Fruit fly (Drosophila melanogaster) whole organism, prepupa: Measurements from ENCODE around the gene CG42450.

Experiments used
- CG10669 ChIP-seq: fragments of 200-800 bp; sonication (Bioruptor generic); optimal IDR thresholded peaks from 3 replicates; lab custom pipeline; 2018; ENCODE audit warnings: missing biosample characterization, mild to moderate bottlenecking, missing genetic modification characterization, moderate library complexity
- CG11294 ChIP-seq: fragments of 200-800 bp; sonication (Bioruptor generic); IDR thresholded peaks from 2 replicates; pipeline ENCODE4 v1.3.6; 2022; ENCODE audit warnings: missing biosample characterization, missing genetic modification characterization
- CG11902 ChIP-seq: fragments of 200-800 bp; sonication (Bioruptor generic); optimal IDR thresholded peaks from 3 replicates; lab custom pipeline; 2016; ENCODE audit warnings: missing biosample characterization, missing genetic modification characterization
- CG15336 ChIP-seq: fragments of 200-800 bp; sonication (Bioruptor generic); IDR thresholded peaks from 2 replicates; pipeline ENCODE4 v1.3.6; 2022; ENCODE audit warnings: missing biosample characterization, missing genetic modification characterization
- CG1621 ChIP-seq: fragments of 200-800 bp; sonication (Bioruptor generic); optimal IDR thresholded peaks from 3 replicates; lab custom pipeline; 2018; ENCODE audit warnings: missing biosample characterization, mild to moderate bottlenecking, missing genetic modification characterization
- CG16779 ChIP-seq: fragments of 200-800 bp; sonication (Bioruptor generic); optimal IDR thresholded peaks from 3 replicates; lab custom pipeline; 2017; ENCODE audit warnings: missing biosample characterization, mild to moderate bottlenecking, missing genetic modification characterization
- CG3032 ChIP-seq: fragments of 200-800 bp; optimal IDR thresholded peaks from 2 replicates; lab custom pipeline; 2019; ENCODE audit warnings: missing biosample characterization, mild to moderate bottlenecking, missing genetic modification characterization, moderate library complexity
- CG31627 ChIP-seq: fragments of 200-800 bp; sonication (Bioruptor generic); optimal IDR thresholded peaks from 3 replicates; lab custom pipeline; 2016; ENCODE audit warnings: missing biosample characterization, missing genetic modification characterization
- CG32006 ChIP-seq: fragments of 200-800 bp; sonication (Bioruptor generic); optimal IDR thresholded peaks from 3 replicates; lab custom pipeline; 2017; ENCODE audit warnings: missing biosample characterization, mild to moderate bottlenecking, missing genetic modification characterization
- CG34406 ChIP-seq: fragments of 200-800 bp; sonication (Bioruptor generic); optimal IDR thresholded peaks from 3 replicates; lab custom pipeline; 2016; ENCODE audit warnings: missing biosample characterization, missing genetic modification characterization
- CG3919 ChIP-seq: fragments of 200-800 bp; sonication (Bioruptor generic); optimal IDR thresholded peaks from 3 replicates; lab custom pipeline; 2016; ENCODE audit warnings: missing biosample characterization, missing genetic modification characterization
- CG4318 ChIP-seq: fragments of 200-800 bp; sonication (Bioruptor generic); optimal IDR thresholded peaks from 3 replicates; lab custom pipeline; 2017; ENCODE audit warnings: missing biosample characterization, mild to moderate bottlenecking, missing genetic modification characterization
- CG6163 ChIP-seq: fragments of 200-800 bp; sonication (Bioruptor generic); IDR thresholded peaks from 3 replicates; pipeline ENCODE4 v1.3.6; 2022; ENCODE audit warnings: missing biosample characterization, missing genetic modification characterization
- CG6792 ChIP-seq: fragments of 200-800 bp; sonication (Bioruptor generic); optimal IDR thresholded peaks from 3 replicates; lab custom pipeline; 2016; ENCODE audit warnings: missing biosample characterization, missing genetic modification characterization
- CG6854 ChIP-seq: fragments of 200-800 bp; sonication (Bioruptor generic); optimal IDR thresholded peaks from 2 replicates; lab custom pipeline; 2017; ENCODE audit warnings: missing biosample characterization, mild to moderate bottlenecking, missing genetic modification characterization
- CG8119 ChIP-seq: fragments of 200-800 bp; sonication (Bioruptor generic); IDR thresholded peaks from 3 replicates; pipeline ENCODE4 v1.3.6; 2022; ENCODE audit warnings: missing biosample characterization, missing genetic modification characterization
- CG8319 ChIP-seq: fragments of 200-800 bp; sonication (Bioruptor generic); optimal IDR thresholded peaks from 3 replicates; lab custom pipeline; 2016; ENCODE audit warnings: missing biosample characterization, missing genetic modification characterization
- CG8632 ChIP-seq: fragments of 200-800 bp; sonication (Bioruptor generic); optimal IDR thresholded peaks from 3 replicates; lab custom pipeline; 2016; ENCODE audit warnings: missing biosample characterization, missing genetic modification characterization
- CG9139 ChIP-seq: fragments of 200-800 bp; sonication (Bioruptor generic); optimal IDR thresholded peaks from 3 replicates; lab custom pipeline; 2017; ENCODE audit warnings: missing biosample characterization, mild to moderate bottlenecking, missing genetic modification characterization
- Eip75B ChIP-seq: fragments of 200-800 bp; sonication (Bioruptor generic); optimal IDR thresholded peaks from 3 replicates; lab custom pipeline; 2016; ENCODE audit warnings: missing biosample characterization, missing genetic modification characterization
- Eip78C ChIP-seq: fragments of 200-800 bp; sonication (Bioruptor generic); peaks from one replicate; lab custom pipeline; 2016; ENCODE audit warnings: missing biosample characterization, missing genetic modification characterization
- Ets21C ChIP-seq: fragments of 200-800 bp; sonication (Bioruptor generic); optimal IDR thresholded peaks from 3 replicates; lab custom pipeline; 2016; ENCODE audit warnings: missing biosample characterization, missing genetic modification characterization
- Ets96B ChIP-seq: fragments of 200-800 bp; optimal IDR thresholded peaks from 2 replicates; lab custom pipeline; 2019; ENCODE audit warnings: missing biosample characterization, mild to moderate bottlenecking, missing genetic modification characterization, moderate library complexity
- Gug ChIP-seq: fragments of 200-800 bp; sonication (Bioruptor generic); IDR thresholded peaks from 2 replicates; pipeline ENCODE4 v1.3.6; 2022; ENCODE audit warnings: missing biosample characterization, missing genetic modification characterization
- Hr38 ChIP-seq: sonication (Bioruptor generic); optimal IDR thresholded peaks from 2 replicates; lab custom pipeline; 2016; ENCODE audit warnings: missing biosample characterization, missing genetic modification characterization
- Hr39 ChIP-seq: fragments of 200-800 bp; sonication (Bioruptor generic); optimal IDR thresholded peaks from 2 replicates; lab custom pipeline; 2016; ENCODE audit warnings: missing biosample characterization, missing genetic modification characterization
- Met ChIP-seq: fragments of 200-800 bp; sonication (Bioruptor generic); optimal IDR thresholded peaks from 3 replicates; lab custom pipeline; 2016; ENCODE audit warnings: missing biosample characterization, missing genetic modification characterization
- OdsH ChIP-seq: fragments of 200-800 bp; sonication (Bioruptor generic); optimal IDR thresholded peaks from 3 replicates; lab custom pipeline; 2016; ENCODE audit warnings: missing biosample characterization, missing genetic modification characterization
- Smox ChIP-seq: fragments of 200-800 bp; sonication (Bioruptor generic); optimal IDR thresholded peaks from 3 replicates; lab custom pipeline; 2016; ENCODE audit warnings: missing biosample characterization, missing genetic modification characterization
- Sox102F ChIP-seq: fragments of 200-800 bp; sonication (Bioruptor generic); optimal IDR thresholded peaks from 2 replicates; lab custom pipeline; 2016; ENCODE audit warnings: missing biosample characterization, mild to moderate bottlenecking, missing genetic modification characterization
- Sox14 ChIP-seq: fragments of 200-800 bp; sonication (Bioruptor generic); optimal IDR thresholded peaks from 3 replicates; lab custom pipeline; 2016; ENCODE audit warnings: missing biosample characterization, missing genetic modification characterization
- Sox15 ChIP-seq: fragments of 200-800 bp; sonication (Bioruptor generic); optimal IDR thresholded peaks from 3 replicates; lab custom pipeline; 2016; ENCODE audit warnings: missing biosample characterization, missing genetic modification characterization
- achi ChIP-seq: fragments of 200-800 bp; sonication (Bioruptor generic); optimal IDR thresholded peaks from 3 replicates; lab custom pipeline; 2016; ENCODE audit warnings: missing biosample characterization, missing genetic modification characterization
- acj6 ChIP-seq: fragments of 200-800 bp; sonication (Bioruptor generic); optimal IDR thresholded peaks from 3 replicates; lab custom pipeline; 2016; ENCODE audit warnings: missing biosample characterization, missing genetic modification characterization
- cyc ChIP-seq: fragments of 200-800 bp; sonication (Bioruptor generic); optimal IDR thresholded peaks from 3 replicates; lab custom pipeline; 2016; ENCODE audit warnings: missing biosample characterization, missing genetic modification characterization
- eg ChIP-seq: fragments of 200-800 bp; sonication (Bioruptor generic); IDR thresholded peaks from 3 replicates; pipeline ENCODE4 v1.3.6; 2022; ENCODE audit warnings: missing biosample characterization, missing genetic modification characterization
- esn ChIP-seq: fragments of 200-800 bp; sonication (Bioruptor generic); optimal IDR thresholded peaks from 2 replicates; lab custom pipeline; 2016; ENCODE audit warnings: missing biosample characterization, mild to moderate bottlenecking, missing genetic modification characterization, moderate library complexity
- fd59A ChIP-seq: fragments of 200-800 bp; sonication (Bioruptor generic); optimal IDR thresholded peaks from 2 replicates; lab custom pipeline; 2017; ENCODE audit warnings: missing biosample characterization, mild to moderate bottlenecking, missing genetic modification characterization, missing genetic modification reagents
- fd85E ChIP-seq: fragments of 200-800 bp; sonication (Bioruptor generic); optimal IDR thresholded peaks from 3 replicates; lab custom pipeline; 2016; ENCODE audit warnings: missing biosample characterization, missing genetic modification characterization
- fkh ChIP-seq: fragments of 200-800 bp; sonication (Bioruptor generic); optimal IDR thresholded peaks from 3 replicates; lab custom pipeline; 2017; ENCODE audit warnings: missing biosample characterization, mild to moderate bottlenecking, missing genetic modification characterization, moderate library complexity
- net ChIP-seq: fragments of 200-800 bp; sonication (Bioruptor generic); optimal IDR thresholded peaks from 3 replicates; lab custom pipeline; 2016; ENCODE audit warnings: missing biosample characterization, missing genetic modification characterization
- pdm3 ChIP-seq: fragments of 200-800 bp; sonication (Bioruptor generic); optimal IDR thresholded peaks from 3 replicates; lab custom pipeline; 2016; ENCODE audit warnings: missing biosample characterization, missing genetic modification characterization
- salr ChIP-seq, 2 experiments: fragments of 200-800 bp; sonication (Bioruptor generic); optimal IDR thresholded peaks; 3 replicates each; lab custom pipeline; 2016 to 2018; ENCODE audit warnings: missing biosample characterization in 2 of 2, missing genetic modification characterization in 2 of 2, mild to moderate bottlenecking in 1 of 2
- ss ChIP-seq, 2 experiments: fragments of 200-800 bp; sonication (Bioruptor generic); optimal IDR thresholded peaks; 2 replicates in 1 of 2; 3 replicates in 1 of 2; lab custom pipeline; 2017 to 2018; ENCODE audit warnings: mild to moderate bottlenecking in 2 of 2, missing biosample characterization in 2 of 2, missing genetic modification characterization in 2 of 2, moderate library complexity in 1 of 2
- topi ChIP-seq: fragments of 200-800 bp; sonication (Bioruptor generic); optimal IDR thresholded peaks from 3 replicates; lab custom pipeline; 2016; ENCODE audit warnings: missing biosample characterization, missing genetic modification characterization

Gene CG42450

dm6 chrX:18843229-18844033, 30.3 kb downstream of the CG42450 start, which contains the start of gene htk (continued):
- TF ChIP-seq CG6854 (peak; percentile 7), CG10669 (GFP tag; lab: Kevin White, UChicago) (peak; percentile 3), Ets21C (GFP tag; lab: Kevin White, UChicago) (peak; percentile 20), CG16779 (tag; lab: Kevin White, UChicago) (no peak), CG9139 (GFP tag; lab: Kevin White, UChicago) (no peak), fkh (GFP tag; lab: Kevin White, UChicago) (peak; percentile 42), Hr38 (GFP tag; lab: Kevin White, UChicago) (no peak), CG11902 (no peak), CG32006 (GFP tag; lab: Kevin White, UChicago) (no peak), CG8632 (no peak), Eip78C (GFP tag; lab: Kevin White, UChicago) (peak; percentile 91), fd85E (no peak), CG8319 (no peak), Smox (GFP tag; lab: Kevin White, UChicago) (peak; percentile 35), Hr39 (GFP tag; lab: Kevin White, UChicago) (peak; percentile 71), fd59A (GFP tag; lab: Kevin White, UChicago) (no peak), CG4318 (GFP tag; lab: Kevin White, UChicago) (no peak), Sox102F (GFP tag; lab: Kevin White, UChicago) (no peak), topi (peak; percentile 52), Ets96B (tag; lab: Kevin White, UChicago) (no peak), net (GFP tag; lab: Kevin White, UChicago) (no peak), ss (GFP tag; optimal IDR thresholded peaks at IDR 0.05; lab: Kevin White, UChicago) (no peak), esn (peak; percentile 67)

DNA sequence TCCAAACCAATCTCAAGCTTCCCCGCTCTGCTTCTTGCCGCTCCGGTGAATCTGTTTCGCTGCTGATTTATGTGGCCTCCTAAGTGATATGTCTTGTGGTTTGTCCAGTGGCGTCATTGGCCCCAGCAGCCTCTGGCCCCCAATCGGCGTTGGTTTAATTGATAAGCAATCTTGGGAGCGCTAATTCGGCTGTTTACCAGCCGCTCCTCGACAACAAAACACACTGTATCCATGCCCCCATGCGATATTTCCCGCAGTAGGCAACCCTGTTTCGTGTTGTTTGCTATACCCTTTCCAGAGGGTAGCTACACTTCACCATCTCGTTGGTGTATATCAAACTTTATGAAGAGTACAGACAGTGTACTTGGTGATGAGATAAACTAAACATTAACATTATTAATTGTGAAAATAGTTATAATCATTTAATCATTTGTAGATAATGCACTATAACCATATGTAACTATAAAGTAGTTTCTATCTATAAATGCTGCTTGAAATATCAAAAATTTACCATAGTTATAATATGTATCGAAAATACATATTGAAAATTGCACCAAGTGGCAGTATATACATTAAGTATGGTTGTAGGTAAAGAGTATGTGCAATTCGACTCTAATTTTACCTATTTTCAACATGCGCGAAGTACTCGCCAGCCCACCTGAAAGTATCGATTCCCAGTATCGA, 35.4 kb downstream of the CG42450 start, which contains the start of gene shop:
Gene shop (minus strand): TSS at position 229 of the 684 bp plus-strand sequence.
- TF ChIP-seq Eip78C (GFP tag; lab: Kevin White, UChicago) (peak; percentile 98), acj6 (peak; percentile 83), OdsH (GFP tag; lab: Kevin White, UChicago) (peak; percentile 88), salr (GFP tag; optimal IDR thresholded peaks at IDR 0.05; lab: Kevin White, UChicago) (peak; percentile 56 to 87), CG6163 (peak; percentile 60; the same call in 2 of the 3 replicates), CG8319 (peak; percentile 73), Sox14 (GFP tag; lab: Kevin White, UChicago) (peak; percentile 86), CG15336 (GFP tag; lab: Robert Waterston, UW) (peak; percentile 75), CG11902 (peak; percentile 83), CG3032 (peak; percentile 85), CG6792 (GFP tag; lab: Kevin White, UChicago) (peak; percentile 85), Sox15 (GFP tag; lab: Kevin White, UChicago) (peak; percentile 83), Hr39 (GFP tag; lab: Kevin White, UChicago) (peak; percentile 90), CG8119 (peak; percentile 87), eg (peak; percentile 70), Gug (peak; percentile 68), CG31627 (GFP tag; lab: Kevin White, UChicago) (peak; percentile 87), CG3919 (GFP tag; lab: Kevin White, UChicago) (peak; percentile 87), topi (peak; percentile 92), pdm3 (GFP tag; lab: Kevin White, UChicago) (peak; percentile 90), CG1621 (tag; lab: Kevin White, UChicago) (peak; percentile 63), ss (GFP tag; optimal IDR thresholded peaks at IDR 0.05; lab: Kevin White, UChicago) (peak; percentile 77 to 85), Met (GFP tag; lab: Kevin White, UChicago) (peak; percentile 86), Sox102F (GFP tag; lab: Kevin White, UChicago) (peak; percentile 82), CG8632 (peak; percentile 88), CG34406 (GFP tag; lab: Kevin White, UChicago) (peak; percentile 90), CG32006 (GFP tag; lab: Kevin White, UChicago) (peak; percentile 94), Eip75B (GFP tag; lab: Kevin White, UChicago) (peak; percentile 87), Ets21C (GFP tag; lab: Kevin White, UChicago) (peak; percentile 82), CG11294 (GFP tag; lab: Robert Waterston, UW) (peak; percentile 44; the same call in 1 of the 2 replicates), cyc (peak; percentile 87), achi (peak; percentile 88), fd59A (GFP tag; lab: Kevin White, UChicago) (peak; percentile 81), Ets96B (tag; lab: Kevin White, UChicago) (peak; percentile 81), CG10669 (GFP tag; lab: Kevin White, UChicago) (peak; percentile 87), CG9139 (GFP tag; lab: Kevin White, UChicago) (peak; percentile 78), fd85E (peak; percentile 66)
